Fruit fly (Drosophila melanogaster) whole organism, prepupa: ENCODE data around the gene CG42693.

ENCODE experiments used
- CG11294 ChIP-seq: fragments of 200-800 bp; sonication (Bioruptor generic); IDR thresholded peaks from 2 replicates; pipeline ENCODE4 v1.3.6; 2022; ENCODE audit warnings: missing biosample characterization, missing genetic modification characterization
- Ets21C ChIP-seq: fragments of 200-800 bp; sonication (Bioruptor generic); optimal IDR thresholded peaks from 3 replicates; lab custom pipeline; 2016; ENCODE audit warnings: missing biosample characterization, missing genetic modification characterization
- Gug ChIP-seq: fragments of 200-800 bp; sonication (Bioruptor generic); IDR thresholded peaks from 2 replicates; pipeline ENCODE4 v1.3.6; 2022; ENCODE audit warnings: missing biosample characterization, missing genetic modification characterization
- Hr4 ChIP-seq: fragments of 200-800 bp; sonication (Bioruptor generic); optimal IDR thresholded peaks from 3 replicates; lab custom pipeline; 2016; ENCODE audit warnings: missing biosample characterization, missing genetic modification characterization
- Smox ChIP-seq: fragments of 200-800 bp; sonication (Bioruptor generic); optimal IDR thresholded peaks from 3 replicates; lab custom pipeline; 2016; ENCODE audit warnings: missing biosample characterization, missing genetic modification characterization
- Sox14 ChIP-seq: fragments of 200-800 bp; sonication (Bioruptor generic); optimal IDR thresholded peaks from 3 replicates; lab custom pipeline; 2016; ENCODE audit warnings: missing biosample characterization, missing genetic modification characterization
- fd85E ChIP-seq: fragments of 200-800 bp; sonication (Bioruptor generic); optimal IDR thresholded peaks from 3 replicates; lab custom pipeline; 2016; ENCODE audit warnings: missing biosample characterization, missing genetic modification characterization
- net ChIP-seq: fragments of 200-800 bp; sonication (Bioruptor generic); optimal IDR thresholded peaks from 3 replicates; lab custom pipeline; 2016; ENCODE audit warnings: missing biosample characterization, missing genetic modification characterization
- salr ChIP-seq, 2 experiments: fragments of 200-800 bp; sonication (Bioruptor generic); optimal IDR thresholded peaks; 3 replicates each; lab custom pipeline; 2016 to 2018; ENCODE audit warnings: missing biosample characterization in 2 of 2, missing genetic modification characterization in 2 of 2, mild to moderate bottlenecking in 1 of 2

dm6 chr3R:31708240-31708639, at the start of gene CG42693:
- TF ChIP-seq Hr4 (GFP tag; lab: Kevin White, UChicago) (no peak), salr (GFP tag; optimal IDR thresholded peaks at IDR 0.05; lab: Kevin White, UChicago) (no peak), Sox14 (GFP tag; lab: Kevin White, UChicago) (no peak), Ets21C (no peak), fd85E (GFP tag; lab: Kevin White, UChicago) (no peak), Smox (GFP tag; lab: Kevin White, UChicago) (no peak), CG11294 (GFP tag; lab: Robert Waterston, UW) (no peak), net (no peak), Gug (GFP tag; lab: Robert Waterston, UW) (no peak)
